Worm (Caenorhabditis elegans): ENCODE data around the gene T28D6.4.

ce11 chrIII:11343041-11343440 is 17.2 kb upstream of the T28D6.4 start, which contains the start of the genes T28D6.6 and pen-2:
- TF ChIP-seq nhr-21 (tag; optimal IDR thresholded peaks at IDR 0.05) (no peak), elt-1 (tag; optimal IDR thresholded peaks at IDR 0.05) (no peak)
